Worm (Caenorhabditis elegans) whole organism, L1 larva: ENCODE measurements around the gene tbc-10.

Experiments used
- aly-2 ChIP-seq: fragments of 150-350 bp; optimal IDR thresholded peaks from 2 replicates; lab custom pipeline; 2014; ENCODE audit warnings: missing biosample characterization, missing genetic modification characterization
- ama-1 ChIP-seq: fragments of 150-350 bp; optimal IDR thresholded peaks from 2 replicates; lab custom pipeline; 2014
- ceh-82 ChIP-seq, 3 experiments: fragments of 150-350 bp in 1 of 3; sonication (generic microtip) in 2 of 3; optimal IDR thresholded peaks; 2 replicates each; lab custom pipeline; 2014 to 2017; ENCODE audit warnings: missing biosample characterization in 3 of 3, missing genetic modification characterization in 3 of 3
- efl-1 ChIP-seq, 4 experiments: fragments of 150-350 bp; optimal IDR thresholded peaks in 3 of 4; peaks in 1 of 4; 1 replicate in 1 of 4; 2 replicates in 3 of 4; lab custom pipeline; 2014; ENCODE audit warnings: missing biosample characterization in 2 of 4, missing genetic modification characterization in 2 of 4, missing genetic modification reagents in 2 of 4
- elt-2 ChIP-seq: sonication (generic microtip); optimal IDR thresholded peaks from 2 replicates; lab custom pipeline; 2016; ENCODE audit warnings: missing genetic modification characterization, mild to moderate bottlenecking, inconsistent platforms, missing compliant biosample characterization, missing genetic modification reagents
- fkh-10 ChIP-seq: sonication (generic microtip); optimal IDR thresholded peaks from 2 replicates; lab custom pipeline; 2017; ENCODE audit warnings: missing biosample characterization, missing genetic modification reagents, missing genetic modification characterization
- nhr-11 ChIP-seq: fragments of 150-350 bp; optimal IDR thresholded peaks from 2 replicates; lab custom pipeline; 2014; ENCODE audit warnings: missing biosample characterization, missing genetic modification characterization
- pqm-1 ChIP-seq: sonication (generic microtip); optimal IDR thresholded peaks from 3 replicates; lab custom pipeline; 2017; ENCODE audit warnings: missing biosample characterization, missing genetic modification characterization
- unc-30 ChIP-seq: sonication (generic microtip); optimal IDR thresholded peaks from 2 replicates; lab custom pipeline; 2017; ENCODE audit warnings: missing biosample characterization, missing genetic modification characterization

DNA sequence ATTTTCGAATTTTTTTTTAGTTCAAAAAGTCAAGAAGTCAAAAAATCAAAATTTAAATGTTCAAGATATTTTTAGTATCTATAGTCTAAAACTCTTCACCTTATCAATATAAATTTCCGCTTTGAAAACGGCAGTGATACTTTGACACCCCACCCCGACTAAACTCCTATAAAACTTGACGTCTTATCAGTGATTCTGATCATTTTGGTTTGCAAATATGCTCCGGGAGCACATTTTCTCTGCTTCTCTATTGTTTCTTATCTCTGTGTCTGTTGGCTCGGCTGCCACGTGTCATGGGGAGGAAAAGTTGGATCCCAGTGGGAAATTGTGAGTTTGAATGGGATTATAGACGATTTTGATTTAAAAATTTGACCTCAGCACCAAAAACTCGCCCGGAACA, 19.4 kb downstream of the tbc-10 start, which contains the start of gene clec-150:
- no peak for TF ChIP-seq nhr-11 (tag; lab: Kevin White, UChicago)
- no peak for TF ChIP-seq efl-1 (optimal IDR thresholded peaks at IDR 0.05; lab: Kevin White, UChicago)
- TF ChIP-seq efl-1 (GFP tag; optimal IDR thresholded peaks at IDR 0.05 in 1 of 2; lab: Kevin White, UChicago), result peak in 1 of 2 experiments; percentile 79
- TF ChIP-seq ceh-82 (tag; optimal IDR thresholded peaks at IDR 0.05; lab: Kevin White, UChicago), result no peak
- no peak for TF ChIP-seq unc-30 (tag; lab: Kevin White, UChicago)
- TF ChIP-seq aly-2 (tag; lab: Kevin White, UChicago), result no peak
- TF ChIP-seq elt-2 (tag; lab: Kevin White, UChicago), result peak; percentile 89
- TF ChIP-seq pqm-1 (tag; lab: Kevin White, UChicago), result no peak
- TF ChIP-seq fkh-10 (GFP tag; lab: Kevin White, UChicago), result no peak
- TF ChIP-seq ama-1, result no peak
